Fruit fly (Drosophila melanogaster): Measurements from ENCODE around the gene CG4004.

Gene CG4004

dm6 chrX:12750582-12750927 is 6.5 kb downstream of the CG4004 start:
- TF ChIP-seq CG10348 (GFP tag; IDR thresholded peaks at IDR 0.05): 0 out of 2 replicates have a peak, but pooled peaks have one; percentile 0
- peak; percentile 51 for TF ChIP-seq EcR (GFP tag; optimal IDR thresholded peaks at IDR 0.05)
- TF ChIP-seq Ets98B (GFP tag; IDR thresholded peaks at IDR 0.05): no peak; the same call in 1 of the 2 replicates
- no peak for TF ChIP-seq CG8301 (tag; optimal IDR thresholded peaks at IDR 0.05)
- no peak for TF ChIP-seq rn (GFP tag; IDR thresholded peaks at IDR 0.05)
- TF ChIP-seq fd96Ca (GFP tag; IDR thresholded peaks at IDR 0.05): peak; percentile 4; the same call in 2 of the 3 replicates

dm6 chrX:12750928-12751631 is 7.1 kb downstream of the CG4004 start:
- TF ChIP-seq D1 (tag; optimal IDR thresholded peaks at IDR 0.05) (peak; percentile 100), CG9948 (tag; optimal IDR thresholded peaks at IDR 0.05) (peak; percentile 100), Pif1A (GFP tag; optimal IDR thresholded peaks at IDR 0.05) (peak; percentile 100), CG10348 (GFP tag; IDR thresholded peaks at IDR 0.05) (peak; percentile 100), EcR (GFP tag; optimal IDR thresholded peaks at IDR 0.05) (peak; percentile 26), CG8301 (tag; optimal IDR thresholded peaks at IDR 0.05) (peak; percentile 100), CG8159 (tag; optimal IDR thresholded peaks at IDR 0.05) (peak; percentile 100), CG14655 (GFP tag; optimal IDR thresholded peaks at IDR 0.05) (peak; percentile 100), gl (tag; optimal IDR thresholded peaks at IDR 0.05) (peak; percentile 99), CG17806 (tag; optimal IDR thresholded peaks at IDR 0.05) (peak; percentile 100), CG15710 (tag; optimal IDR thresholded peaks at IDR 0.05) (peak; percentile 100), Snoo (tag; optimal IDR thresholded peaks at IDR 0.05) (peak; percentile 100), CG13204 (GFP tag; optimal IDR thresholded peaks at IDR 0.05) (peak; percentile 99), fd96Ca (GFP tag; IDR thresholded peaks at IDR 0.05) (peak; percentile 99), Ets98B (GFP tag; IDR thresholded peaks at IDR 0.05) (peak; percentile 99), Pif1B (GFP tag; optimal IDR thresholded peaks at IDR 0.05) (peak; percentile 99), CG34367 (tag; optimal IDR thresholded peaks at IDR 0.05) (peak; percentile 100), CG12605 (GFP tag; IDR thresholded peaks at IDR 0.05) (peak; percentile 99), CG4496 (GFP tag; IDR thresholded peaks at IDR 0.05) (peak; percentile 100), CG32121 (GFP tag; IDR thresholded peaks at IDR 0.05) (peak; percentile 100), rn (GFP tag; IDR thresholded peaks at IDR 0.05) (peak; percentile 100)

DNA sequence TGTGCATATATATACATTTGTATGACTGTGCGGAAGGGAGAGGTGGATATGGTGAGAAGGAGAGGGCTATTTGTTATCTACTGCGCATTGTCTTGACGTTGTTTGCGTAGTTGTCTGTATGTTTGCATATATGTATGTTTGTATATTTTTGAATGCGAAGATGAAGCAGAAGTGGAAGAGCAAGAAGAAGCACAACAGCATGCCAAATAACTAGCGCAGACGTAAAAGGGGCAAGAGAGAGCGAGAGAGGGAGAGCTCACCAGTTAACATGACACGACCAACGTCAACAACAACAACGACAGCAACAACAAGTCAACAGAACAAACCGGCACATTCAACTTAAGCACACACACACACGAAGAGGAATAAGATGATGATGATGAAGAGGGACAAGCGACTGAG is 7.8 kb downstream of the CG4004 start:
- no peak for TF ChIP-seq CG8159 (tag; optimal IDR thresholded peaks at IDR 0.05)
- peak; percentile 97 for TF ChIP-seq EcR (GFP tag; optimal IDR thresholded peaks at IDR 0.05)

dm6 chrX:12752196-12752595 is 8.2 kb downstream of the CG4004 start:
- TF ChIP-seq CG32121 (GFP tag; IDR thresholded peaks at IDR 0.05): peak; percentile 99
- TF ChIP-seq fd96Ca (GFP tag; IDR thresholded peaks at IDR 0.05): peak; percentile 99
- TF ChIP-seq gl (tag; optimal IDR thresholded peaks at IDR 0.05): peak; percentile 99
- TF ChIP-seq CG4496 (GFP tag; IDR thresholded peaks at IDR 0.05): peak; percentile 100
- peak; percentile 100 for TF ChIP-seq CG15710 (tag; optimal IDR thresholded peaks at IDR 0.05)
- peak; percentile 98 for TF ChIP-seq rn (GFP tag; IDR thresholded peaks at IDR 0.05)
- peak; percentile 99 for TF ChIP-seq CG14655 (GFP tag; optimal IDR thresholded peaks at IDR 0.05)
- peak; percentile 100 for TF ChIP-seq CG9948 (tag; optimal IDR thresholded peaks at IDR 0.05)
- TF ChIP-seq CG34367 (tag; optimal IDR thresholded peaks at IDR 0.05): peak; percentile 100
- peak; percentile 99 for TF ChIP-seq CG8301 (tag; optimal IDR thresholded peaks at IDR 0.05)
- TF ChIP-seq Pif1B (GFP tag; optimal IDR thresholded peaks at IDR 0.05): peak; percentile 100
- peak; percentile 98 for TF ChIP-seq CG12605 (GFP tag; IDR thresholded peaks at IDR 0.05)
- TF ChIP-seq EcR (GFP tag; optimal IDR thresholded peaks at IDR 0.05): peak; percentile 85
- TF ChIP-seq Ets98B (GFP tag; IDR thresholded peaks at IDR 0.05): peak; percentile 99
- TF ChIP-seq Pif1A (GFP tag; optimal IDR thresholded peaks at IDR 0.05): peak; percentile 98
- peak; percentile 100 for TF ChIP-seq CG17806 (tag; optimal IDR thresholded peaks at IDR 0.05)
- peak; percentile 99 for TF ChIP-seq Snoo (tag; optimal IDR thresholded peaks at IDR 0.05)
- TF ChIP-seq D1 (tag; optimal IDR thresholded peaks at IDR 0.05): peak; percentile 100
- TF ChIP-seq CG13204 (GFP tag; optimal IDR thresholded peaks at IDR 0.05): peak; percentile 98
- peak; percentile 100 for TF ChIP-seq CG8159 (tag; optimal IDR thresholded peaks at IDR 0.05)
- TF ChIP-seq CG10348 (GFP tag; IDR thresholded peaks at IDR 0.05): peak; percentile 93

DNA sequence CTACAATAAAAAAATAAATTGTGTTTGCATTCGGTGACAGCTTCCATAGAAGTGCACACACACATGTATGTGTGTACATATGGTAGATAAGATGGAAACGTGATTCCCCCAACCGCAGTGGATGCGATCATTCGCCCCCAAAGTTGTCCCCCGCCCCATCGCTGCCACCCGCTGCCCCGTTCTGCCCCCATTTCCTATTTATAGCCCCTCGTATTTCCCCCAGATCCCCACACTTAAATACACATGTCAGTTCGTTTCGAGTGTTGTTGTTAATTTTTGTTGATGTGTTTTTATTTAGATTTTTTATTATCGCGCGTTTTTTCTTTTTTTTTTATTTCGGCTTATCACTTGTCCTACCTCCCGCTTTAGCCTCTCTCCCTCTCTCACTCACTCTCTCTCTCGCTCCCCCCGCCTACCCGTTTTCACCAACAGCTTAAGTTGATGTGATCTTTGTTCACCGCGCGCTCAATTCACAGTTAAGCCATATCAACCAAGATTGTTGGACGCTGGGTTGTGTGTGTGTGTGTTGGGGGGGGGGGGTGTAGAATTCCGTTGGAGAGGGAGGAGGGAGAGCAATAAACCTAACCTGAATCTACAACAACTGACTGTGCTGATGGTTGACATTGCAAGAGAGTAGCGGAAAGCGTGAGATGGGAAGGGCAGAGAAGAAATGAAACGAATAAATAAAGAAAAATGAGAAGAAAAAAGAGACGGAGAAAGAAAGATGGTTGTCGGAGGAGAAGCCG is 9.8 kb downstream of the CG4004 start:
- TF ChIP-seq Snoo (tag; optimal IDR thresholded peaks at IDR 0.05): peak; percentile 52
- no peak for TF ChIP-seq D1 (tag; optimal IDR thresholded peaks at IDR 0.05)
- peak; percentile 71; the same call in 2 of the 3 replicates for TF ChIP-seq fd96Ca (GFP tag; IDR thresholded peaks at IDR 0.05)
- peak; percentile 8 for TF ChIP-seq Pif1A (GFP tag; optimal IDR thresholded peaks at IDR 0.05)
- no peak for TF ChIP-seq Pif1B (GFP tag; optimal IDR thresholded peaks at IDR 0.05)
- TF ChIP-seq CG32121 (GFP tag; IDR thresholded peaks at IDR 0.05): peak; percentile 72
- TF ChIP-seq CG9948 (tag; optimal IDR thresholded peaks at IDR 0.05): peak; percentile 48
- TF ChIP-seq CG17806 (tag; optimal IDR thresholded peaks at IDR 0.05): peak; percentile 42
- peak; percentile 66 for TF ChIP-seq CG12605 (GFP tag; IDR thresholded peaks at IDR 0.05)
- TF ChIP-seq EcR (GFP tag; optimal IDR thresholded peaks at IDR 0.05): peak; percentile 96
- peak; percentile 86 for TF ChIP-seq CG4496 (GFP tag; IDR thresholded peaks at IDR 0.05)
- TF ChIP-seq CG8159 (tag; optimal IDR thresholded peaks at IDR 0.05): peak; percentile 56
- peak; percentile 37 for TF ChIP-seq CG14655 (GFP tag; optimal IDR thresholded peaks at IDR 0.05)
- peak; percentile 65 for TF ChIP-seq Ets98B (GFP tag; IDR thresholded peaks at IDR 0.05)
- TF ChIP-seq CG34367 (tag; optimal IDR thresholded peaks at IDR 0.05): peak; percentile 29
- peak; percentile 18 for TF ChIP-seq CG8301 (tag; optimal IDR thresholded peaks at IDR 0.05)
- 0 out of 2 replicates have a peak, but pooled peaks have one; percentile 2 for TF ChIP-seq rn (GFP tag; IDR thresholded peaks at IDR 0.05)
- peak; percentile 55 for TF ChIP-seq CG15710 (tag; optimal IDR thresholded peaks at IDR 0.05)
- TF ChIP-seq gl (tag; optimal IDR thresholded peaks at IDR 0.05): peak; percentile 68
- no peak for TF ChIP-seq CG10348 (GFP tag; IDR thresholded peaks at IDR 0.05)
- peak; percentile 63 for TF ChIP-seq CG13204 (GFP tag; optimal IDR thresholded peaks at IDR 0.05)

All from whole organism, pupa.